Worm (Caenorhabditis elegans) whole organism, L1 larva: Measurements from ENCODE around the gene itr-1.

Experiments
- C04F5.9 ChIP-seq: sonication (generic microtip); optimal IDR thresholded peaks from 2 replicates; lab custom pipeline; 2016; ENCODE audit warnings: missing genetic modification characterization, missing compliant biosample characterization
- C16A3.4 ChIP-seq: fragments of 150-350 bp; optimal IDR thresholded peaks from 2 replicates; lab custom pipeline; 2014; ENCODE audit warnings: missing biosample characterization, missing genetic modification characterization
- C34B4.2 ChIP-seq: sonication (generic microtip); optimal IDR thresholded peaks from 2 replicates; lab custom pipeline; 2017; ENCODE audit warnings: mild to moderate bottlenecking, missing genetic modification characterization, missing compliant biosample characterization
- Y116A8C.19 ChIP-seq: sonication (generic microtip); optimal IDR thresholded peaks from 2 replicates; lab custom pipeline; 2016; ENCODE audit warnings: missing compliant biosample characterization, missing genetic modification characterization, borderline replicate concordance
- aly-2 ChIP-seq: fragments of 150-350 bp; optimal IDR thresholded peaks from 2 replicates; lab custom pipeline; 2014; ENCODE audit warnings: missing biosample characterization, missing genetic modification characterization
- ceh-88 ChIP-seq: fragments of 200-800 bp; sonication (Bioruptor generic); IDR thresholded peaks from 2 replicates; pipeline ENCODE4 v1.3.6; 2022; ENCODE audit warnings: missing genetic modification characterization, missing compliant biosample characterization
- ceh-90 ChIP-seq: sonication (generic microtip); optimal IDR thresholded peaks from 2 replicates; lab custom pipeline; 2016; ENCODE audit warnings: missing genetic modification characterization, missing compliant biosample characterization
- ces-1 ChIP-seq: fragments of 150-350 bp; optimal IDR thresholded peaks from 2 replicates; lab custom pipeline; 2014; ENCODE audit warnings: missing biosample characterization, missing genetic modification reagents, missing genetic modification characterization
- dsc-1 ChIP-seq: sonication (generic microtip); optimal IDR thresholded peaks from 2 replicates; lab custom pipeline; 2016; ENCODE audit warnings: mild to moderate bottlenecking, missing genetic modification characterization, missing compliant biosample characterization
- efl-1 ChIP-seq, 4 experiments: fragments of 150-350 bp; optimal IDR thresholded peaks in 3 of 4; peaks in 1 of 4; 1 replicate in 1 of 4; 2 replicates in 3 of 4; lab custom pipeline; 2014; ENCODE audit warnings: missing biosample characterization in 2 of 4, missing genetic modification characterization in 2 of 4, missing genetic modification reagents in 2 of 4
- egl-13 ChIP-seq: sonication (generic microtip); optimal IDR thresholded peaks from 2 replicates; lab custom pipeline; 2016; ENCODE audit warnings: missing genotype, missing genetic modification reagents, missing genetic modification characterization, missing compliant biosample characterization
- ets-5 ChIP-seq: fragments of 200-800 bp; sonication (Bioruptor generic); IDR thresholded peaks from 2 replicates; pipeline ENCODE4 v1.3.6; 2022; ENCODE audit warnings: missing genetic modification characterization, missing compliant biosample characterization
- grh-1 ChIP-seq: fragments of 200-800 bp; sonication (Bioruptor generic); IDR thresholded peaks from 2 replicates; pipeline ENCODE4 v1.3.6; 2022; ENCODE audit warnings: missing genetic modification reagents, missing genetic modification characterization, missing compliant biosample characterization
- hpl-2 ChIP-seq: fragments of 150-350 bp; optimal IDR thresholded peaks from 2 replicates; lab custom pipeline; 2014; ENCODE audit warnings: missing biosample characterization, missing genetic modification reagents, missing genetic modification characterization
- irx-1 ChIP-seq: sonication (generic microtip); optimal IDR thresholded peaks from 2 replicates; lab custom pipeline; 2016; ENCODE audit warnings: missing genetic modification characterization, missing compliant biosample characterization
- lin-13 ChIP-seq: fragments of 150-350 bp; optimal IDR thresholded peaks from 2 replicates; lab custom pipeline; 2014; ENCODE audit warnings: missing biosample characterization, missing genetic modification reagents, missing genetic modification characterization
- lin-14 ChIP-seq: fragments of 200-800 bp; sonication (Bioruptor generic); optimal IDR thresholded peaks from 2 replicates; lab custom pipeline; 2018; ENCODE audit warnings: mild to moderate bottlenecking, missing genetic modification characterization, moderate library complexity, missing compliant biosample characterization
- lin-15B ChIP-seq: fragments of 150-350 bp; sonication (generic microtip); optimal IDR thresholded peaks from 3 replicates; lab custom pipeline; 2014; ENCODE audit warnings: missing biosample characterization, missing genetic modification characterization
- lin-35 ChIP-seq, 2 experiments: fragments of 150-350 bp; optimal IDR thresholded peaks; 2 replicates each; lab custom pipeline; 2014; ENCODE audit warnings: missing biosample characterization in 2 of 2, missing genetic modification characterization in 2 of 2, missing genetic modification reagents in 2 of 2
- lin-39 ChIP-seq: fragments of 150-350 bp; optimal IDR thresholded peaks from 2 replicates; lab custom pipeline; 2014; ENCODE audit warnings: missing biosample characterization, missing genetic modification reagents, missing genetic modification characterization
- mab-9 ChIP-seq: fragments of 200-800 bp; sonication (Bioruptor generic); IDR thresholded peaks from 2 replicates; pipeline ENCODE4 v1.3.6; 2022; ENCODE audit warnings: missing genetic modification reagents, missing genetic modification characterization, missing compliant biosample characterization
- mef-2 ChIP-seq: fragments of 150-350 bp; optimal IDR thresholded peaks from 2 replicates; lab custom pipeline; 2014; ENCODE audit warnings: missing biosample characterization, missing genetic modification characterization
- mep-1 ChIP-seq: fragments of 150-350 bp; optimal IDR thresholded peaks from 2 replicates; lab custom pipeline; 2014; ENCODE audit warnings: missing biosample characterization, missing genetic modification characterization
- nhr-12 ChIP-seq: sonication (generic microtip); optimal IDR thresholded peaks from 2 replicates; lab custom pipeline; 2017; ENCODE audit warnings: missing biosample characterization, missing genetic modification characterization
- nhr-20 ChIP-seq: sonication (generic microtip); optimal IDR thresholded peaks from 2 replicates; lab custom pipeline; 2016; ENCODE audit warnings: mild to moderate bottlenecking, missing genetic modification characterization, missing compliant biosample characterization
- nhr-47 ChIP-seq: sonication (generic microtip); optimal IDR thresholded peaks from 2 replicates; lab custom pipeline; 2016; ENCODE audit warnings: mild to moderate bottlenecking, missing genetic modification characterization, moderate library complexity, missing compliant biosample characterization
- nhr-76 ChIP-seq: sonication (generic microtip); optimal IDR thresholded peaks from 2 replicates; lab custom pipeline; 2017; ENCODE audit warnings: missing biosample characterization, missing genetic modification characterization
- nhr-84 ChIP-seq: sonication (generic microtip); optimal IDR thresholded peaks from 2 replicates; lab custom pipeline; 2017; ENCODE audit warnings: missing biosample characterization, missing genetic modification characterization
- nhr-90 ChIP-seq: sonication (generic microtip); optimal IDR thresholded peaks from 2 replicates; lab custom pipeline; 2016; ENCODE audit warnings: mild to moderate bottlenecking, missing genetic modification characterization, missing compliant biosample characterization; ENCODE audit not compliant: poor library complexity
- skn-1 ChIP-seq: fragments of 150-350 bp; optimal IDR thresholded peaks from 2 replicates; lab custom pipeline; 2014; ENCODE audit warnings: missing biosample characterization, missing genetic modification characterization
- sup-37 ChIP-seq: fragments of 200-800 bp; sonication (Bioruptor generic); optimal IDR thresholded peaks from 2 replicates; lab custom pipeline; 2018; ENCODE audit warnings: mild to moderate bottlenecking, missing genetic modification characterization, missing compliant biosample characterization
- tbx-2 ChIP-seq: sonication (generic microtip); optimal IDR thresholded peaks from 2 replicates; lab custom pipeline; 2016; ENCODE audit warnings: missing genetic modification characterization, missing compliant biosample characterization
- unc-30 ChIP-seq: sonication (generic microtip); optimal IDR thresholded peaks from 2 replicates; lab custom pipeline; 2017; ENCODE audit warnings: missing biosample characterization, missing genetic modification characterization
- unc-62 ChIP-seq: fragments of 150-350 bp; optimal IDR thresholded peaks from 2 replicates; lab custom pipeline; 2014; ENCODE audit warnings: missing biosample characterization, missing genetic modification reagents, missing genetic modification characterization
- zip-4 ChIP-seq: fragments of 200-800 bp; sonication (Bioruptor generic); optimal IDR thresholded peaks from 2 replicates; lab custom pipeline; 2018; ENCODE audit warnings: mild to moderate bottlenecking, missing genetic modification characterization, moderate library complexity, missing compliant biosample characterization

itr-1 gene

ce11 chrIV:7728402-7728963 is 53.5 kb downstream of the itr-1 start, which contains the start of gene sucg-1:
Gene sucg-1, plus strand, starts transcription at chrIV:7728913.
- TF ChIP-seq unc-30 (tag; lab: Kevin White, UChicago) (no peak), efl-1 (optimal IDR thresholded peaks at IDR 0.05; lab: Kevin White, UChicago) (no peak), efl-1 (GFP tag; optimal IDR thresholded peaks at IDR 0.05 in 1 of 2; lab: Kevin White, UChicago) (peak in 1 of 2 experiments; percentile 53), zip-4 (GFP tag; lab: Kevin White, UChicago) (peak; percentile 51)

DNA sequence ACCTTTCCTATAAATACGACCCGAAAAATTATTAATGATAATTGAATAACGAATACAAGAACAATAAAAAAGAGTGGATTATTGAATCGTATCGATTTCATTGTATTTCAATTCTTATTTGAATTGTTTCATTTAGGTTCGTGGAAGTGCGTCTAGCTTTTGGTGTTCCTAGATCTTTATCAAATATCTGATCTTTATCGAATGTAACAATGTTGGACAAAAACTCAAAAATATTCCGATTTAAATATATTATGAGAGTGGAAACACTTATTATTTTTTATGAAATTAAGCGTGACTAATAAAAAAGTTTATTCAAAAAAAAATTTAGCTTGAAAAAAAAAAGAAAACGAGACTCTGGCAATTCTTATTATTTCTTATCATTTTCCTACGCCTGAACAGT is 57.0 kb downstream of the itr-1 start, which contains the start of the genes C50F7.9 and C50F7.3:
C50F7.9 (minus strand) TSS at position 101 of the 400 bp plus-strand sequence.
C50F7.3 (plus strand) TSS at position 370 of the 400 bp plus-strand sequence.
- no peak for TF ChIP-seq hpl-2 (GFP tag; lab: Kevin White, UChicago)
- no peak for TF ChIP-seq nhr-20
- no peak for TF ChIP-seq tbx-2 (tag; lab: Kevin White, UChicago)
- TF ChIP-seq lin-15B: no peak
- no peak for TF ChIP-seq lin-13 (GFP tag; lab: Kevin White, UChicago)
- no peak for TF ChIP-seq C34B4.2
- TF ChIP-seq irx-1 (tag; lab: Kevin White, UChicago): no peak
- no peak for TF ChIP-seq unc-62 (GFP tag; lab: Kevin White, UChicago)
- no peak for TF ChIP-seq nhr-47
- TF ChIP-seq, all 84 proteins: peak for 0

- no peak for TF ChIP-seq nhr-76 (tag; lab: Kevin White, UChicago)
- TF ChIP-seq mab-9 (GFP tag; lab: Robert Waterston, UW): no peak
- TF ChIP-seq efl-1 (optimal IDR thresholded peaks at IDR 0.05; lab: Kevin White, UChicago): no peak
- no peak for TF ChIP-seq efl-1 (GFP tag; optimal IDR thresholded peaks at IDR 0.05 in 1 of 2; lab: Kevin White, UChicago)
- TF ChIP-seq grh-1 (GFP tag; lab: Robert Waterston, UW): no peak
- no peak for TF ChIP-seq mep-1 (tag; lab: Kevin White, UChicago)
- no peak for TF ChIP-seq C04F5.9
- TF ChIP-seq nhr-90: no peak
Measured at ce11 chrIV:7734173-7734572, 59.2 kb downstream of the itr-1 start.

ce11 chrIV:7734619-7735018 is 59.6 kb downstream of the itr-1 start, which contains the start of gene clx-1:
Gene clx-1, plus strand, starts transcription at chrIV:7734648.
- TF ChIP-seq ces-1 (GFP tag; lab: Kevin White, UChicago) (no peak), Y116A8C.19 (tag; lab: Kevin White, UChicago) (no peak), tbx-2 (tag; lab: Kevin White, UChicago) (no peak), ets-5 (GFP tag; lab: Robert Waterston, UW) (no peak), nhr-12 (tag; lab: Kevin White, UChicago) (no peak), ceh-88 (GFP tag; lab: Robert Waterston, UW) (no peak), zip-4 (GFP tag; lab: Kevin White, UChicago) (no peak), irx-1 (tag; lab: Kevin White, UChicago) (no peak), skn-1 (tag; lab: Kevin White, UChicago) (no peak), lin-39 (tag; lab: Kevin White, UChicago) (no peak), C16A3.4 (no peak), egl-13 (tag; lab: Kevin White, UChicago) (no peak), efl-1 (optimal IDR thresholded peaks at IDR 0.05; lab: Kevin White, UChicago) (no peak), efl-1 (GFP tag; optimal IDR thresholded peaks at IDR 0.05 in 1 of 2; lab: Kevin White, UChicago) (no peak), dsc-1 (tag; lab: Kevin White, UChicago) (no peak), mef-2 (tag; lab: Kevin White, UChicago) (no peak), aly-2 (no peak), nhr-84 (tag; lab: Kevin White, UChicago) (no peak), sup-37 (no peak)

ce11 chrIV:7736616-7737015 is 61.6 kb downstream of the itr-1 start:
- TF ChIP-seq lin-35 (GFP tag; optimal IDR thresholded peaks at IDR 0.05; lab: Kevin White, UChicago) (no peak), lin-14 (peak; percentile 66), ceh-90 (tag; lab: Kevin White, UChicago) (no peak), tbx-2 (tag; lab: Kevin White, UChicago) (peak; percentile 39)
